Fruit fly (Drosophila melanogaster): Measurements from ENCODE around the gene CG42556.

CG42556 gene

DNA sequence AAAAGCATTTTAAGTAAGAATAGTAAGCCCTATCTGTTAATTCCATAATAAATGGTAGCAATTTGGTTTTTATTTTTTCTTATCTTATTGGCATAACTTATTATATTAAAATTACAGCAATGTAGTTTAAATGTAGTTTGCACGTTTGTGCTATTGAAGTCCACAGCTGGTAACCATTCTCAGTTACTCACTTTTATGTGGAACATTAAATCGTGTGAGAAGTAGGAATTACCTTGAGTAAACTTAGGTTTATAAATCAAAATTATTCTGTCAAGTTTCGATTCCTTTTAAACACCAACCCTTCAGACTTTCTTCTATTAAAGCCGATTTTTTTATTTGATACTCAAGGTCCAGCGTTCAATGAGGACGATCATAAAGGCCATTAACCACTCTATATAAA is at the start of gene CG42556:
TSS of gene CG42556 (plus strand) at position 301 of the 400 bp plus-strand sequence.
- TF ChIP-seq ovo (GFP tag; optimal IDR thresholded peaks at IDR 0.05) (no peak), CG7045 (GFP tag; optimal IDR thresholded peaks at IDR 0.05) (no peak), cnc (optimal IDR thresholded peaks at IDR 0.05) (no peak), CG11617 (GFP tag; optimal IDR thresholded peaks at IDR 0.05) (no peak), cic (GFP tag; optimal IDR thresholded peaks at IDR 0.05) (no peak), CG5204 (GFP tag; optimal IDR thresholded peaks at IDR 0.05) (no peak), CG12768 (GFP tag; optimal IDR thresholded peaks at IDR 0.05) (no peak), kay (GFP tag; ENCODE audit: borderline replicate concordance) (no peak), toe (GFP tag; optimal IDR thresholded peaks at IDR 0.05) (no peak), Mnt (GFP tag; optimal IDR thresholded peaks at IDR 0.05) (no peak)

DNA sequence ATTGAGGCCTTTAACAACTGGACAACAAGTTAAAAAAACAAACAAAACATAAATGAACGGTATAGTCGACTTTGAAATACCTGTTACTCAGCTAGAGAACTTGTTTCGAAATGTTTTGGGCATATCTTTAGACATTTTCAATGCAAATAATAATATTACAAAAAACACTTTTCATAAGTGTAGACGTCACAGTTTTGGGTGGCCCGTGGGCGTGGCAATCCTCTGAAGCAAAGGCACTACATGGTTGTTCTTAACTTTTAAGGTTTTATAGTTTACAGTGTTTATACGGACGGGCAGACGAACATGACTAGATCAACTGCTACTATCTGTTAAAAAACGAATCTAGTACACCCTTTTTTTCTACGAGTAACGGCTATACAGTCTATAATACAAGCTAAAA is 47.2 kb upstream of the CG42556 start:
- no peak for TF ChIP-seq ovo (GFP tag; optimal IDR thresholded peaks at IDR 0.05)
- no peak for TF ChIP-seq CG14711 (tag; optimal IDR thresholded peaks at IDR 0.05)
- TF ChIP-seq tj (GFP tag; optimal IDR thresholded peaks at IDR 0.05) = no peak
- TF ChIP-seq CG5204 (GFP tag; optimal IDR thresholded peaks at IDR 0.05) = no peak
- TF ChIP-seq kay (GFP tag; ENCODE audit: borderline replicate concordance) = no peak
- no peak for TF ChIP-seq Crg-1 (GFP tag; optimal IDR thresholded peaks at IDR 0.05)
- no peak for TF ChIP-seq Mnt (GFP tag; optimal IDR thresholded peaks at IDR 0.05)
- TF ChIP-seq CG7101 (tag; optimal IDR thresholded peaks at IDR 0.05) = no peak
- no peak for TF ChIP-seq pad (GFP tag; optimal IDR thresholded peaks at IDR 0.05)
- no peak for TF ChIP-seq Clk (GFP tag; optimal IDR thresholded peaks at IDR 0.05)
- TF ChIP-seq bab1 (GFP tag; optimal IDR thresholded peaks at IDR 0.05) = no peak

DNA sequence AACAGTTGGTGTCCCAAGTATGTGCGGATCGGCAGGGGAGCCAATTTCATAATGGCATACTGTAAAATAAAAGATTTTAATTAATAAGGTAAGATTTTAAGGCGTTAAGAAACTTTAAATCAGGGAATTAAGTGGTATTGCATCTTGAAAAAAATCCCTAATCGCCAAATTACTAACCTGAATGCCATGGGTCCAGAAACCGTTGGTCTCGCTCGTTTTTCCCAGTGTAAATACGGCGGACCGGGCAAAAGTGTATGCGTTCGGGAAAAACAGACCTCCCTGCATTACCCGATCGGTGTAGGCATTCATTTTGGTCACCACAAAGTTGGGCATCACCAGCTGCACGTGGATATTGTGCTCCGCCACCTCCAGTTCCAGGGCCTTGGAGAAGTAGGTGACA is 46.4 kb upstream of the CG42556 start:
- TF ChIP-seq kay (GFP tag; ENCODE audit: borderline replicate concordance) (peak; percentile 53), ovo (GFP tag; optimal IDR thresholded peaks at IDR 0.05) (no peak), cic (GFP tag; optimal IDR thresholded peaks at IDR 0.05) (no peak), CG12768 (GFP tag; optimal IDR thresholded peaks at IDR 0.05) (no peak), CG7045 (GFP tag; optimal IDR thresholded peaks at IDR 0.05) (no peak)

DNA sequence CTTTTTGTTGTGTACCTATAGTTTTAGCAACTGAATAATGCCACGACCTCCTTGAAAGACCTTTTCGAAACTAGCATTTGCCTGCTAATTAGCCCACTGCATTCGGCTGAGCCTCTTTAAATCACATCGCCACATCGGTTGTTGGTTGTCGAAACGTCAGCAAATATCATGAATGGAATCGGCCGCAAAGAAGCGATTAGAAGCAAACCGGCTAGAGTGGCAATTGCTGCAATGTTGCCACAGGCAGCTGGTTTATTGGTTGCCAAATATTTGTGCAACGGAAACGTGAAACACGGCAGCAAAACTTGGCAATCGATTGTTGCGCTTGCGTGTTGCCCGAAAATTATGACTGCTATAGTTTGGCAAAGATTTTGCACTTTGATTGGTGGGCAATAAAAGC is 44.5 kb upstream of the CG42556 start:
- TF ChIP-seq cic (GFP tag; optimal IDR thresholded peaks at IDR 0.05) = no peak
- no peak for TF ChIP-seq CG12768 (GFP tag; optimal IDR thresholded peaks at IDR 0.05)
- no peak for TF ChIP-seq CG11617 (GFP tag; optimal IDR thresholded peaks at IDR 0.05)
- TF ChIP-seq toe (GFP tag; optimal IDR thresholded peaks at IDR 0.05) = no peak
- no peak for TF ChIP-seq CG7101 (tag; optimal IDR thresholded peaks at IDR 0.05)
- TF ChIP-seq tj (GFP tag; optimal IDR thresholded peaks at IDR 0.05) = no peak

DNA sequence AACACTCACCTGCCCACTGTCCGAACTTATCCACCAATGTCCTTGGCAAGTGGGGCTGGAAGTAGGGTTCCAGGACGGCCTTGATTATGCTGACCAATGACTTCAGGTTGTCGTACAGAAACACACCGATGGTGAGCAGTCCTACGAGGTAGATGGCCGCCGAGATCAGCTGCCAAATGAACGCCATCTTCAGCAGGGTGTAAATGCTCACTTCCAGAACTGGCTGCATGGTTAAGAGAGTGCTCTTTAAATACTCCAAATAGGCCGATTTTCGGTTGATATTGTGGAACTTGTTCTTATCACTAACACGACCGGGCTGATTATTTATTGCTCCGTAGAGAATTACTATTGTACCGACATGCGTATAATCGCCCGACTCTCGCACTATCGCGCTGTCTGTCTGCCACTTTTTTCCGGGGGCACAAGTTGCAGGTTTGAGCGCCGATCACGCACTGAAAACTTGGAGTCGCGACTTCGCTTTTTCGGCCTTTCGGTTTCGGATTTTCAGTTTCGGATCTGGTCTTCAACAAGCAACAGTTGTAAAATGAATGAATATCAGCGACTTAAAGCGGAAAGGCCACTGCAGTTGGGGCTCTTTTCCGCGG is 42.9 kb upstream of the CG42556 start:
- TF ChIP-seq toe (GFP tag; optimal IDR thresholded peaks at IDR 0.05) (no peak), CG33017 (tag; optimal IDR thresholded peaks at IDR 0.05) (no peak), Clk (GFP tag; optimal IDR thresholded peaks at IDR 0.05) (no peak), ovo (GFP tag; optimal IDR thresholded peaks at IDR 0.05) (no peak), pad (GFP tag; optimal IDR thresholded peaks at IDR 0.05) (no peak), tj (GFP tag; optimal IDR thresholded peaks at IDR 0.05) (no peak), CG11617 (GFP tag; optimal IDR thresholded peaks at IDR 0.05) (no peak), cnc (optimal IDR thresholded peaks at IDR 0.05) (no peak), cic (GFP tag; optimal IDR thresholded peaks at IDR 0.05) (no peak), CG1620 (GFP tag; optimal IDR thresholded peaks at IDR 0.05) (no peak), CG7045 (GFP tag; optimal IDR thresholded peaks at IDR 0.05) (no peak), CG5204 (GFP tag; optimal IDR thresholded peaks at IDR 0.05) (no peak), Hr96 (GFP tag; optimal IDR thresholded peaks at IDR 0.05) (no peak), CG14711 (tag; optimal IDR thresholded peaks at IDR 0.05) (no peak), kay (GFP tag; ENCODE audit: borderline replicate concordance) (no peak), Crg-1 (GFP tag; optimal IDR thresholded peaks at IDR 0.05) (no peak), CG7101 (tag; optimal IDR thresholded peaks at IDR 0.05) (no peak), CG12768 (GFP tag; optimal IDR thresholded peaks at IDR 0.05) (no peak), Mnt (GFP tag; optimal IDR thresholded peaks at IDR 0.05) (no peak), bab1 (GFP tag; optimal IDR thresholded peaks at IDR 0.05) (no peak)

DNA sequence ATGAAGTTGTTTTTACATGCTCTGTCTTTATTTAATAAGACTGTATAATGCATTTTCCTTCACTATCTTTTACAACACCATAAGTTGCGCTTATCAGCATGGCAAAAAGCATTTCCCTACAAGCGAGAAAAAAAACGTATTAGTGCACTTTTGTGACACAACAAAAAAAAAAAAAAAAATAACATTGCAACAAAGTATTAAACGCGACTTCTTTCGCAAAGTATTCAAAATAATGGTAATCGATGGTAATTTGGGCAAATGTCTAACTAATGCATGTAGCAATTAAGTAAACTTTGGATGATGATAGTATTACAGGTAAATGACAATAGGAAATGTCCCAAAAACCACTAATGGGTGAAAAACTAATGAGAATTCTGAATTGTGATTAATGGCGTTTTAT is 41.8 kb upstream of the CG42556 start:
- TF ChIP-seq kay (GFP tag; ENCODE audit: borderline replicate concordance) (peak; percentile 87), Hr96 (GFP tag; optimal IDR thresholded peaks at IDR 0.05) (no peak), CG7045 (GFP tag; optimal IDR thresholded peaks at IDR 0.05) (no peak), CG12768 (GFP tag; optimal IDR thresholded peaks at IDR 0.05) (no peak), Crg-1 (GFP tag; optimal IDR thresholded peaks at IDR 0.05) (no peak), cnc (optimal IDR thresholded peaks at IDR 0.05) (no peak), CG7101 (tag; optimal IDR thresholded peaks at IDR 0.05) (no peak), CG14711 (tag; optimal IDR thresholded peaks at IDR 0.05) (no peak)

DNA sequence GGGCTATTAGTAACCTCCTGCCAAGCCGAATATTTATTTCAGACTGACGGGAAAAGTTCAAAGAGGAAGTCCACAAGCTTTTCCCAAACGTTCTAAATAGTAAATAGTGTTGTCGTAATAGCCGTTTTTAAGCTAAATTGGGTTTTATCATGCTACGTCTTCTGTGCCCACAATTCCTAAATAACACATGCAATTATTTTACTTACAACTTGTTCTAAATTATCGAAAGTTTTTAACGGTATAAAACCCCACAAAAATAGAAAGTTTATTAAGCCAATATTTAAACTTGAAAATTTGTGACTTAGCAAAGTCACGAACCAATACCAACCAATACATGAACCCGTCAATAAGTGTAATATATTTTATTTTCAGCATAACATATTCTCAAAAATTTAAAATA is 41.0 kb upstream of the CG42556 start, which contains the start of gene CG13284:
TSS of gene CG13284 (minus strand) at position 47 of the 400 bp plus-strand sequence.
- TF ChIP-seq toe (GFP tag; optimal IDR thresholded peaks at IDR 0.05) (no peak), Mnt (GFP tag; optimal IDR thresholded peaks at IDR 0.05) (no peak), CG12768 (GFP tag; optimal IDR thresholded peaks at IDR 0.05) (peak; percentile 15), Crg-1 (GFP tag; optimal IDR thresholded peaks at IDR 0.05) (no peak)

All from whole organism, adult.